Fruit fly (Drosophila melanogaster) whole organism, embryonic: ENCODE results near the gene pigs.

Experiments
- Aef1 ChIP-seq: fragments of 200-800 bp; sonication (Bioruptor generic); IDR thresholded peaks from 3 replicates; pipeline ENCODE4 v1.3.6; 2022; ENCODE audit warnings: missing biosample characterization, missing genetic modification characterization
- Asciz ChIP-seq: fragments of 200-800 bp; sonication (Bioruptor generic); optimal IDR thresholded peaks from 2 replicates; lab custom pipeline; 2017; ENCODE audit warnings: missing biosample characterization, mild to moderate bottlenecking, missing genetic modification characterization, missing genetic modification reagents
- Atf6 ChIP-seq: fragments of 200-800 bp; sonication (Bioruptor generic); IDR thresholded peaks from 2 replicates; pipeline ENCODE4 v1.3.6; 2022; ENCODE audit warnings: missing biosample characterization, missing genetic modification characterization
- CG10209 ChIP-seq: fragments of 200-800 bp; sonication (Bioruptor generic); optimal IDR thresholded peaks from 3 replicates; lab custom pipeline; 2017; ENCODE audit warnings: missing biosample characterization, mild to moderate bottlenecking, missing genetic modification characterization, missing genetic modification reagents
- CG10321 ChIP-seq: fragments of 200-800 bp; sonication (Bioruptor generic); IDR thresholded peaks from 2 replicates; pipeline ENCODE4 v1.3.6; 2022; ENCODE audit warnings: missing biosample characterization, missing genetic modification characterization
- CG10979 ChIP-seq: fragments of 200-800 bp; sonication (Bioruptor generic); optimal IDR thresholded peaks from 2 replicates; lab custom pipeline; 2018; ENCODE audit warnings: missing biosample characterization, mild to moderate bottlenecking, missing genetic modification characterization, moderate library complexity
- CG11093 ChIP-seq: fragments of 200-800 bp; sonication (Bioruptor generic); IDR thresholded peaks from 3 replicates; pipeline ENCODE4 v1.3.6; 2022; ENCODE audit warnings: missing biosample characterization, missing genetic modification characterization
- CG11398 ChIP-seq: fragments of 200-800 bp; sonication (Bioruptor generic); optimal IDR thresholded peaks from 2 replicates; lab custom pipeline; 2016; ENCODE audit warnings: missing biosample characterization, missing genetic modification characterization
- CG11695 ChIP-seq: fragments of 200-800 bp; sonication (Bioruptor generic); IDR thresholded peaks from 3 replicates; pipeline ENCODE4 v1.3.6; 2022; ENCODE audit warnings: missing biosample characterization, missing genetic modification characterization
- CG12236 ChIP-seq: fragments of 200-800 bp; sonication (Bioruptor generic); optimal IDR thresholded peaks from 2 replicates; lab custom pipeline; 2016; ENCODE audit warnings: missing biosample characterization, missing genetic modification characterization
- CG13894 ChIP-seq: fragments of 200-800 bp; sonication (Bioruptor generic); optimal IDR thresholded peaks from 3 replicates; lab custom pipeline; 2018; ENCODE audit warnings: missing biosample characterization, mild to moderate bottlenecking, missing genetic modification characterization, moderate library complexity
- CG15073 ChIP-seq: fragments of 200-800 bp; sonication (Bioruptor generic); optimal IDR thresholded peaks from 2 replicates; lab custom pipeline; 2016; ENCODE audit warnings: missing biosample characterization, missing genetic modification characterization
- CG1603 ChIP-seq: fragments of 200-800 bp; sonication (Bioruptor generic); optimal IDR thresholded peaks from 2 replicates; lab custom pipeline; 2019; ENCODE audit warnings: missing biosample characterization, mild to moderate bottlenecking, missing genetic modification characterization, moderate library complexity
- CG17829 ChIP-seq: fragments of 200-800 bp; optimal IDR thresholded peaks from 2 replicates; lab custom pipeline; 2019; ENCODE audit warnings: missing biosample characterization, mild to moderate bottlenecking, missing genetic modification characterization, moderate library complexity
- CG2678 ChIP-seq: fragments of 200-800 bp; sonication (Bioruptor generic); optimal IDR thresholded peaks from 3 replicates; lab custom pipeline; 2019; ENCODE audit warnings: missing biosample characterization, mild to moderate bottlenecking, missing genetic modification characterization, moderate library complexity
- CG2712 ChIP-seq: fragments of 200-800 bp; optimal IDR thresholded peaks from 3 replicates; lab custom pipeline; 2019; ENCODE audit warnings: missing biosample characterization, mild to moderate bottlenecking, missing genetic modification characterization, moderate library complexity
- CG30403 ChIP-seq: fragments of 200-800 bp; sonication (Bioruptor generic); optimal IDR thresholded peaks from 3 replicates; lab custom pipeline; 2016; ENCODE audit warnings: missing biosample characterization, missing genetic modification characterization
- CG31388 ChIP-seq: fragments of 200-800 bp; sonication (Bioruptor generic); optimal IDR thresholded peaks from 2 replicates; lab custom pipeline; 2016; ENCODE audit warnings: missing biosample characterization, missing genetic modification characterization
- CG4730 ChIP-seq: fragments of 200-800 bp; sonication (Bioruptor generic); IDR thresholded peaks from 2 replicates; pipeline ENCODE4 v1.3.6; 2022; ENCODE audit warnings: missing biosample characterization, missing genetic modification characterization
- CG6689 ChIP-seq: fragments of 200-800 bp; sonication (Bioruptor generic); IDR thresholded peaks from 2 replicates; pipeline ENCODE4 v1.3.6; 2022; ENCODE audit warnings: missing biosample characterization, missing genetic modification characterization
- CG6813 ChIP-seq: fragments of 200-800 bp; sonication (Bioruptor generic); optimal IDR thresholded peaks from 2 replicates; lab custom pipeline; 2017; ENCODE audit warnings: missing biosample characterization, missing genetic modification characterization, mild to moderate bottlenecking, moderate library complexity, missing genetic modification reagents
- CG7556 ChIP-seq: fragments of 200-800 bp; sonication (Bioruptor generic); optimal IDR thresholded peaks from 2 replicates; lab custom pipeline; 2017; ENCODE audit warnings: missing biosample characterization, mild to moderate bottlenecking, missing genetic modification characterization
- CG8281 ChIP-seq: fragments of 200-800 bp; sonication (Bioruptor generic); optimal IDR thresholded peaks from 2 replicates; lab custom pipeline; 2018; ENCODE audit warnings: missing biosample characterization, mild to moderate bottlenecking, missing genetic modification characterization, moderate library complexity
- CG9727 ChIP-seq: fragments of 200-800 bp; sonication (Bioruptor generic); optimal IDR thresholded peaks from 3 replicates; lab custom pipeline; 2017; ENCODE audit warnings: missing biosample characterization, mild to moderate bottlenecking, missing genetic modification characterization
- D ChIP-seq, 2 experiments: fragments of 200-800 bp in 1 of 2; fragments of >200 bp in 1 of 2; sonication (Bioruptor generic) in 1 of 2; optimal IDR thresholded peaks; 2 replicates in 1 of 2; 3 replicates in 1 of 2; lab custom pipeline; 2017; ENCODE audit warnings: mild to moderate bottlenecking in 1 of 2, missing biosample characterization in 1 of 2, missing genetic modification characterization in 1 of 2, missing genetic modification reagents in 1 of 2
- Drgx ChIP-seq: fragments of 200-800 bp; sonication (Bioruptor generic); IDR thresholded peaks from 2 replicates; pipeline ENCODE4 v1.3.6; 2022; ENCODE audit warnings: missing biosample characterization, missing genetic modification characterization
- H2.0 ChIP-seq: fragments of 200-800 bp; sonication (Bioruptor generic); IDR thresholded peaks from 2 replicates; pipeline ENCODE4 v1.3.6; 2022; ENCODE audit warnings: missing biosample characterization, missing genetic modification characterization
- Med ChIP-seq: fragments of 200-800 bp; sonication (Bioruptor generic); peaks from one replicate; lab custom pipeline; 2016; ENCODE audit warnings: missing biosample characterization, missing genetic modification characterization, mild to moderate bottlenecking, inconsistent platforms, moderate library complexity
- NC2α ChIP-seq: fragments of 200-800 bp; sonication (Bioruptor generic); optimal IDR thresholded peaks from 2 replicates; lab custom pipeline; 2016; ENCODE audit warnings: missing biosample characterization, missing genetic modification characterization
- Sox102F ChIP-seq: fragments of 200-800 bp; sonication (Bioruptor generic); optimal IDR thresholded peaks from 2 replicates; lab custom pipeline; 2018; ENCODE audit warnings: missing biosample characterization, mild to moderate bottlenecking, missing genetic modification characterization, moderate library complexity
- Ssrp ChIP-seq: fragments of 200-800 bp; sonication (Bioruptor generic); optimal IDR thresholded peaks from 2 replicates; lab custom pipeline; 2018; ENCODE audit warnings: missing biosample characterization, mild to moderate bottlenecking, missing genetic modification characterization, moderate library complexity
- ap ChIP-seq: fragments of 200-800 bp; sonication (Bioruptor generic); IDR thresholded peaks from 2 replicates; pipeline ENCODE4 v1.3.6; 2022; ENCODE audit warnings: missing biosample characterization, missing genetic modification characterization
- bbx ChIP-seq: fragments of 200-800 bp; sonication (Bioruptor generic); IDR thresholded peaks from 2 replicates; pipeline ENCODE4 v1.3.6; 2022; ENCODE audit warnings: missing biosample characterization, missing genetic modification characterization; ENCODE audit not compliant: partially characterized antibody
- cg ChIP-seq: fragments of 200-800 bp; sonication (Bioruptor generic); optimal IDR thresholded peaks from 3 replicates; lab custom pipeline; 2019; ENCODE audit warnings: missing biosample characterization, mild to moderate bottlenecking, missing genetic modification characterization, moderate library complexity
- chinmo ChIP-seq: fragments of 200-800 bp; sonication (Bioruptor generic); IDR thresholded peaks from 4 replicates; pipeline ENCODE4 v1.3.6; 2022; ENCODE audit warnings: missing biosample characterization, missing genetic modification characterization; ENCODE audit not compliant: partially characterized antibody
- chn ChIP-seq: fragments of 200-800 bp; sonication (Bioruptor generic); optimal IDR thresholded peaks from 2 replicates; lab custom pipeline; 2016; ENCODE audit warnings: missing biosample characterization, missing genetic modification characterization
- dimm ChIP-seq: fragments of 200-800 bp; sonication (Bioruptor generic); IDR thresholded peaks from 2 replicates; pipeline ENCODE4 v1.3.6; 2022; ENCODE audit warnings: missing biosample characterization, missing genetic modification characterization
- dmrt99B ChIP-seq: fragments of 200-800 bp; sonication (Bioruptor generic); optimal IDR thresholded peaks from 2 replicates; lab custom pipeline; 2018; ENCODE audit warnings: missing biosample characterization, mild to moderate bottlenecking, missing genetic modification characterization, moderate library complexity
- emc ChIP-seq: fragments of 200-800 bp; sonication (Bioruptor generic); optimal IDR thresholded peaks from 2 replicates; lab custom pipeline; 2016; ENCODE audit warnings: missing biosample characterization, missing genetic modification characterization
- fd102C ChIP-seq: fragments of 200-800 bp; sonication (Bioruptor generic); optimal IDR thresholded peaks from 2 replicates; lab custom pipeline; 2018; ENCODE audit warnings: missing biosample characterization, mild to moderate bottlenecking, missing genetic modification characterization, moderate library complexity
- gem ChIP-seq: fragments of 200-800 bp; sonication (Bioruptor generic); optimal IDR thresholded peaks from 2 replicates; lab custom pipeline; 2019; ENCODE audit warnings: missing biosample characterization, mild to moderate bottlenecking, missing genetic modification characterization, moderate library complexity
- lola ChIP-seq, 3 experiments: fragments of >200 bp in 2 of 3; fragments of 200-800 bp in 1 of 3; sonication (Bioruptor generic) in 1 of 3; optimal IDR thresholded peaks; 2 replicates each; lab custom pipeline; 2017 to 2019; ENCODE audit warnings: missing biosample characterization in 3 of 3, missing genetic modification characterization in 3 of 3, mild to moderate bottlenecking in 1 of 3, moderate library complexity in 1 of 3
- mam ChIP-seq: fragments of 200-800 bp; sonication (Bioruptor generic); optimal IDR thresholded peaks from 3 replicates; lab custom pipeline; 2016; ENCODE audit warnings: missing biosample characterization, missing genetic modification characterization
- pan ChIP-seq, 4 experiments: fragments of >200 bp in 3 of 4; fragments of 200-800 bp in 1 of 4; sonication (Bioruptor generic) in 1 of 4; optimal IDR thresholded peaks in 3 of 4; IDR thresholded peaks in 1 of 4; 2 replicates each; pipeline versions ENCODE4 v1.3.6 to Lab custom; 2017 to 2022; ENCODE audit warnings: missing biosample characterization in 2 of 4, missing genetic modification characterization in 2 of 4, mixed read lengths in 1 of 4
- prd ChIP-seq, 3 experiments: fragments of >200 bp in 2 of 3; fragments of 200-800 bp in 1 of 3; sonication (Bioruptor generic) in 1 of 3; optimal IDR thresholded peaks in 2 of 3; IDR thresholded peaks in 1 of 3; 2 replicates in 2 of 3; 3 replicates in 1 of 3; pipeline versions ENCODE4 v1.3.6 to Lab custom; 2017 to 2022; ENCODE audit warnings: missing biosample characterization in 1 of 3, missing genetic modification characterization in 1 of 3
- trem ChIP-seq: fragments of 200-800 bp; optimal IDR thresholded peaks from 3 replicates; lab custom pipeline; 2019; ENCODE audit warnings: missing biosample characterization, mild to moderate bottlenecking, missing genetic modification characterization, moderate library complexity
- yki ChIP-seq: fragments of >200 bp; optimal IDR thresholded peaks from 3 replicates; lab custom pipeline; 2018

Gene pigs

DNA sequence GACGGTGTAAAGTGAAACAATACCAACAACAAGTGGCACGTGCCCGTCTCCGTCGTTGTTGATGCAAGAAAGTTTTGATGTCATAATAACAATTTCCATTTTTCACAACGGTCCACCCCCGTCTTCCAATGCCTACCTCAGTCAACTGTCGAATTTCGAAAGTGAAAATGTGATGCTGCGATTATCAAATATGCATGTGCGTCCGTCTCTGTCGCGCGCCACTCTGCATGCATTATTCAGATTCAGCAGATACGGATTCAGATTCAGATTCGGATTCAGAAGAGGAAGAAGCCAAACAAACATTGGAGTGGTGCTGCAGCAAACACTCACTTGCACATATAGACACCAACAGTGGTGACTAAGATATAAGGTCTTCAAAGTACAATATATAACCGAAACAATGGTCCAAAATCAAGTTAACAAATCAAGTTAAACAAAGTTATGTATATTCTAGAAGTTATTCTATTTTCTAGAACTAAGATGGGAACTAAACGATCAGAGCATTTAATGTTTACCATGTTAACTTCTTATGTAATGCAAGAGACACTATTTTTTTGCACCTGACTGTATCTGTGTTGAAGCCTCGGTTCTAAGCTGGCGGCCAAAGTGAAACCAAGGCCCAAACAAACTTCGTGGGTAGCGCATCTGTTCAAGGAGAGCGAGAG is 42.9 kb downstream of the pigs start (continued):
- no peak for TF ChIP-seq H2.0
- no peak for TF ChIP-seq CG31388 (GFP tag; lab: Kevin White, UChicago)
- TF ChIP-seq chn (GFP tag; lab: Kevin White, UChicago) = peak; percentile 0
- TF ChIP-seq cg (GFP tag; lab: Kevin White, UChicago) = no peak
- peak; percentile 67 for TF ChIP-seq CG10979 (tag; lab: Kevin White, UChicago)
- peak in 1 of 3 experiments; percentile 42 for TF ChIP-seq lola (GFP tag; optimal IDR thresholded peaks at IDR 0.05; lab: Kevin White, UChicago)
- no peak for TF ChIP-seq CG10321 (GFP tag; lab: Robert Waterston, UW)
- peak; percentile 63 for TF ChIP-seq gem (tag; lab: Kevin White, UChicago)
- no peak for TF ChIP-seq CG6813 (GFP tag; lab: Kevin White, UChicago)
- peak; percentile 38 for TF ChIP-seq dmrt99B (tag; lab: Kevin White, UChicago)
- TF ChIP-seq CG9727 (GFP tag; lab: Kevin White, UChicago) = peak; percentile 4
- TF ChIP-seq CG4730 (GFP tag; lab: Robert Waterston, UW) = no peak
- TF ChIP-seq yki (lab: Kevin White, UChicago) = no peak
- peak; percentile 59 for TF ChIP-seq Med
- 0 out of 3 replicates have a peak, but pooled peaks have one; percentile 32 for TF ChIP-seq CG11093 (GFP tag; lab: Robert Waterston, UW)
- TF ChIP-seq D (optimal IDR thresholded peaks at IDR 0.05; lab: Kevin White, UChicago) = no peak
- TF ChIP-seq D (GFP tag; optimal IDR thresholded peaks at IDR 0.05; lab: Kevin White, UChicago) = peak; percentile 22
- TF ChIP-seq Asciz (GFP tag; lab: Kevin White, UChicago) = peak; percentile 1
- TF ChIP-seq CG30403 = peak; percentile 7
- TF ChIP-seq prd (optimal IDR thresholded peaks at IDR 0.05; lab: Kevin White, UChicago) = no peak
- peak; percentile 28; the same call in 1 of the 3 replicates for TF ChIP-seq prd (GFP tag; IDR thresholded peaks at IDR 0.05; lab: Robert Waterston, UW)
- TF ChIP-seq pan (optimal IDR thresholded peaks at IDR 0.05; lab: Kevin White, UChicago) = no peak
- no peak for TF ChIP-seq pan (GFP tag; optimal IDR thresholded peaks at IDR 0.05 in 1 of 2, IDR thresholded peaks at IDR 0.05 in 1 of 2)
- peak; percentile 61 for TF ChIP-seq CG2712 (tag; lab: Kevin White, UChicago)
- peak; percentile 42 for TF ChIP-seq trem (tag; lab: Kevin White, UChicago)
- TF ChIP-seq Ssrp (tag; lab: Kevin White, UChicago) = peak; percentile 4
- peak; percentile 60 for TF ChIP-seq Drgx (GFP tag; lab: Robert Waterston, UW)
- TF ChIP-seq fd102C (GFP tag; lab: Kevin White, UChicago) = no peak
- peak; percentile 7 for TF ChIP-seq CG15073 (GFP tag; lab: Kevin White, UChicago)
- TF ChIP-seq NC2α (GFP tag; lab: Kevin White, UChicago) = no peak
- TF ChIP-seq CG8281 (tag; lab: Kevin White, UChicago) = no peak
- peak; percentile 41 for TF ChIP-seq Sox102F (GFP tag; lab: Kevin White, UChicago)
- TF ChIP-seq CG10209 (GFP tag; lab: Kevin White, UChicago) = no peak
- peak; percentile 35; the same call in 1 of the 2 replicates for TF ChIP-seq ap (GFP tag; lab: Robert Waterston, UW)
- TF ChIP-seq CG13894 (tag; lab: Kevin White, UChicago) = no peak
- no peak for TF ChIP-seq bbx (GFP tag; lab: Robert Waterston, UW)
- no peak for TF ChIP-seq emc (GFP tag; lab: Kevin White, UChicago)
- TF ChIP-seq CG11398 (GFP tag; lab: Kevin White, UChicago) = no peak
- no peak for TF ChIP-seq chinmo (GFP tag; lab: Robert Waterston, UW)
- TF ChIP-seq CG7556 = peak; percentile 8
- no peak for TF ChIP-seq Aef1
- no peak for TF ChIP-seq mam (GFP tag; lab: Kevin White, UChicago)
- TF ChIP-seq CG17829 (tag; lab: Kevin White, UChicago) = peak; percentile 44
- TF ChIP-seq CG6689 (GFP tag; lab: Robert Waterston, UW) = peak; percentile 38; the same call in 1 of the 2 replicates
- TF ChIP-seq CG12236 = peak; percentile 5
- TF ChIP-seq CG11695 (GFP tag; lab: Robert Waterston, UW) = peak; percentile 61; the same call in 1 of the 3 replicates
- no peak for TF ChIP-seq Atf6 (GFP tag; lab: Robert Waterston, UW)
- no peak for TF ChIP-seq dimm (GFP tag; lab: Robert Waterston, UW)
- peak; percentile 54 for TF ChIP-seq CG1603 (tag; lab: Kevin White, UChicago)
- TF ChIP-seq CG2678 (tag; lab: Kevin White, UChicago) = peak; percentile 42
